Fruit fly (Drosophila melanogaster): ENCODE measurements around the gene skd.

skd gene

DNA sequence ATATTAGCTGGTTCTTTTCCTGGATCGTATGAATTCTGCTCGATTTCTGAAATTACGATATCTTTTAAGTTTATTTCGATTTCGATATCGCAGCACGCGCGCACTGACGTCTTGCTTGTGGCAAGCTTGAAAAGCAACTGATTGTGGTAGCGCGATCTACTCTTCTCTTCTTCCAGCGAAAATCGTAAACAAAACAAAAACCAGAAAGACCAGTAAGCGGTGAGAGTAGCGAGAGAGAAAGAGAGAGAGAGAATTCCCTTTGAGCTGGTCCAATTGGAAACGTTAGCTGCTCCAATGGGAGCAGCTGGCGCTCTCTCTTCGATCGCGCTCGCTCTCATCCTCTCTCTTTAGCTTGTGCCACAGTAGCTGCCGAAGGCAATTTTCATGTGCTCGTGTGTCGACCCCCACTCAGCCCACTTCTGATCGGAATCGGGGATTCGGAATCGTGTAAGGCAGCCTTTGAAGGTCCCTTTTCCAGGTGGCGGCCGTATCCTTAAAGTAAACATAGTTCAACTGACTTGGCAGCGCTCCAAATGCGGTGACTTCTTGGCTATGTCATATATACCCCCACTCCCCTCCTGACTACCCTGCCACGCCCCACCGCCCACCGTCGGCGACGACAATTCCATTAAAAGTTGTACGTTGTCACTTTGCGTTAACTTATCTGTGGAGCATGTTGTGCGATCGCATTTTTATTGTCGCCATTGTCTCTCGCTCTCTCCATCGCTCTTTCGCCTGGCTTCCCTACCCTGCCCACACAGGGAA, 77.7 kb downstream of the skd start, which contains the start of gene fng (continued):
- TF ChIP-seq CG1647 (GFP tag; optimal IDR thresholded peaks at IDR 0.05): no peak
- TF ChIP-seq Jarid2 (GFP tag; optimal IDR thresholded peaks at IDR 0.05): peak; percentile 97
- peak; percentile 57; the same call in 2 of the 3 replicates for TF ChIP-seq HLH4C (GFP tag; IDR thresholded peaks at IDR 0.05; ENCODE audit: partially characterized antibody)
- peak; percentile 10 for TF ChIP-seq CG7745 (tag; optimal IDR thresholded peaks at IDR 0.05)
- peak; percentile 11 for TF ChIP-seq CG17829 (tag; optimal IDR thresholded peaks at IDR 0.05)
- TF ChIP-seq Hmr (GFP tag; optimal IDR thresholded peaks at IDR 0.05): no peak
- peak; percentile 15; the same call in 1 of the 2 replicates for TF ChIP-seq HLH3B (GFP tag; IDR thresholded peaks at IDR 0.05)
- peak; percentile 47; the same call in 1 of the 2 replicates for TF ChIP-seq CG17328 (GFP tag; IDR thresholded peaks at IDR 0.05)
- no peak for TF ChIP-seq Sox102F (GFP tag; optimal IDR thresholded peaks at IDR 0.05)
- peak; percentile 51 for TF ChIP-seq CG17385 (GFP tag; optimal IDR thresholded peaks at IDR 0.05)
- TF ChIP-seq bbx (GFP tag; IDR thresholded peaks at IDR 0.05; ENCODE audit: partially characterized antibody): peak; percentile 57
- TF ChIP-seq p53 (GFP tag; optimal IDR thresholded peaks at IDR 0.05): no peak
- peak; percentile 94 for TF ChIP-seq Nf-YB (GFP tag; optimal IDR thresholded peaks at IDR 0.05)
- no peak for TF ChIP-seq CG10959 (GFP tag; IDR thresholded peaks at IDR 0.05)
- TF ChIP-seq grau (tag; optimal IDR thresholded peaks at IDR 0.05): peak; percentile 7
- no peak for TF ChIP-seq CG13424 (tag; optimal IDR thresholded peaks at IDR 0.05)
- TF ChIP-seq chinmo (GFP tag; IDR thresholded peaks at IDR 0.05; ENCODE audit: partially characterized antibody): peak; percentile 67; the same call in 1 of the 4 replicates
- TF ChIP-seq pita (GFP tag; optimal IDR thresholded peaks at IDR 0.05): no peak
- TF ChIP-seq Med (GFP tag): peak; percentile 49
- TF ChIP-seq psq (GFP tag; optimal IDR thresholded peaks at IDR 0.05): peak; percentile 71
- TF ChIP-seq Chrac-16 (GFP tag; optimal IDR thresholded peaks at IDR 0.05): no peak
- no peak for TF ChIP-seq CrebB (tag; optimal IDR thresholded peaks at IDR 0.05)
- TF ChIP-seq CG11695 (GFP tag; IDR thresholded peaks at IDR 0.05): peak; percentile 12; the same call in 1 of the 3 replicates
- TF ChIP-seq Nf-YC (tag; optimal IDR thresholded peaks at IDR 0.05): peak; percentile 88
- peak; percentile 89 for TF ChIP-seq CG3163 (GFP tag; optimal IDR thresholded peaks at IDR 0.05)
- peak; percentile 47 for TF ChIP-seq odd (GFP tag; optimal IDR thresholded peaks at IDR 0.05)
- TF ChIP-seq fd102C (GFP tag; optimal IDR thresholded peaks at IDR 0.05): no peak
- TF ChIP-seq CG9215 (GFP tag; IDR thresholded peaks at IDR 0.05): 0 out of 2 replicates have a peak, but pooled peaks have one; percentile 31
- TF ChIP-seq lov (optimal IDR thresholded peaks at IDR 0.05): no peak
- TF ChIP-seq lov (GFP tag; IDR thresholded peaks at IDR 0.05): 0 out of 3 replicates have a peak, but pooled peaks have one; percentile 40
- no peak for TF ChIP-seq tup (GFP tag; optimal IDR thresholded peaks at IDR 0.05)
- peak; percentile 78 for TF ChIP-seq CG34224 (GFP tag; IDR thresholded peaks at IDR 0.05; ENCODE audit: partially characterized antibody)
- TF ChIP-seq Opbp (GFP tag; IDR thresholded peaks at IDR 0.05; ENCODE audit: partially characterized antibody): peak; percentile 19; the same call in 1 of the 3 replicates
- TF ChIP-seq CG4328 (GFP tag; optimal IDR thresholded peaks at IDR 0.05): no peak
- no peak for TF ChIP-seq CG34422 (GFP tag; IDR thresholded peaks at IDR 0.05)
- TF ChIP-seq grn (GFP tag; optimal IDR thresholded peaks at IDR 0.05): no peak
- no peak for TF ChIP-seq cg (GFP tag; optimal IDR thresholded peaks at IDR 0.05)
- TF ChIP-seq CoRest (tag; optimal IDR thresholded peaks at IDR 0.05): no peak
- TF ChIP-seq Ravus (GFP tag; IDR thresholded peaks at IDR 0.05): no peak
- peak; percentile 66; the same call in 1 of the 2 replicates for TF ChIP-seq CG32532 (GFP tag; IDR thresholded peaks at IDR 0.05)
- TF ChIP-seq ERR (GFP tag; optimal IDR thresholded peaks at IDR 0.05): no peak
- peak; percentile 21; the same call in 1 of the 2 replicates for TF ChIP-seq Drgx (GFP tag; IDR thresholded peaks at IDR 0.05)
- no peak for TF ChIP-seq CG8290 (GFP tag; optimal IDR thresholded peaks at IDR 0.05)
- peak in 1 of 2 experiments; percentile 8 for TF ChIP-seq CG8290 (tag; optimal IDR thresholded peaks at IDR 0.05)
- TF ChIP-seq so (GFP tag; IDR thresholded peaks at IDR 0.05): no peak
- peak; percentile 76 for TF ChIP-seq zen2 (GFP tag; IDR thresholded peaks at IDR 0.05; ENCODE audit: partially characterized antibody)
- TF ChIP-seq Doc3 (GFP tag; IDR thresholded peaks at IDR 0.05; ENCODE audit: partially characterized antibody): peak; percentile 49; the same call in 2 of the 3 replicates
- no peak for TF ChIP-seq Atf3 (GFP tag; optimal IDR thresholded peaks at IDR 0.05)
- TF ChIP-seq CG2889 (GFP tag; IDR thresholded peaks at IDR 0.05): no peak
